Worm (Caenorhabditis elegans) whole organism, L4/young adult: ENCODE results near the gene srh-4.

ENCODE experiments used
- W03F9.2 ChIP-seq: fragments of 150-350 bp; optimal IDR thresholded peaks from 2 replicates; lab custom pipeline; 2014; ENCODE audit warnings: missing biosample characterization, missing genetic modification characterization
- him-1 ChIP-seq: sonication (generic microtip); optimal IDR thresholded peaks from 2 replicates; lab custom pipeline; 2016; ENCODE audit warnings: missing genotype, missing genetic modification reagents, missing genetic modification characterization, missing compliant biosample characterization

DNA sequence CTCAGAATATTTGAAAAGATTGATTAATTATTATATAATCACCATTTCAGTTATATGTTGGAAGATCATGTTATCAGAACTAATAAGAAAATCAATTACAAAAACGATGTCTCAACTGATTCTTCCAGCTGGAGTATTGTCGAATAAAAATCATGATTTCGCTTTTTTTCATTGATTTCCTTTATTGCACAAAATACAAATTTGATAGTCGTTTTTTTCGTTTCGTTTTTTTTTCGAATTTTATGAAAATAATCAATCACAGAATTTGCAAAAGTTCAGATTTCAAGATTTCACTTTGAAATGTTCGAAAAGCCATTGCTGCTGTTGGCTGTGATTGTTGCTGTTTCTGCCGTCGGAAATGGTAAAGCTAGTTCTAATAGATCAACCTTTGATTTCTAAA, 25.5 kb downstream of the srh-4 start, which contains the start of gene C49G7.13:
- TF ChIP-seq W03F9.2 (no peak), him-1 (tag; lab: Kevin White, UChicago) (no peak)
